Worm (Caenorhabditis elegans): ENCODE measurements around the gene F09E5.12.
A peak's percentile ranks its signal among the peaks of the same experiment; 100 is the strongest.

Gene F09E5.12

DNA sequence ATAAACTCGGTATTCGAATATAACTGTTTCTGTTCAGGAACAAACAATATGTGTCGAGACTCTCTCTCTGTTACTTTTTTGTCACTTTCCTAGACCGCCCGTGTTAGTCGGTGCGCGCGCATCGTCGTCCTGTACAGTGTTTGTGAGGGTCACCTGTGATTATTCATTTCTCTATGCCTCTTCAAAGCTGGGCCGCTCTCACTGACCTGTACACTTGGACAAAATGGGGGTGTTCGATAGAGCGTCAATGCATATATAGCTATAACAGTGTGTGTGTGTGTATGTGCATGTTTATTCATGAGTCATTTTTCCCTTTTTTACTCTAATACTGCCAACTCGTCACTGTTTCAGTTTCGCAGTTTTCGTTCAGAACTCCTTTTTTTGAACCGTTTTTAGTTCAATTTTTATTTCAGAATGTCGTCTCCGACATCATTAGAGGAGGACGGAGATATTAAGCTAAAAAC is 9.1 kb upstream of the F09E5.12 start, which contains the start of gene pkc-3 (continued):
- no peak for TF ChIP-seq unc-62 (GFP tag; optimal IDR thresholded peaks at IDR 0.05)
- peak; percentile 75 for TF ChIP-seq lin-15B (tag; optimal IDR thresholded peaks at IDR 0.05)
- TF ChIP-seq nfya-1 (tag; optimal IDR thresholded peaks at IDR 0.05; ENCODE audit: insufficient read depth), result peak; percentile 53
- TF ChIP-seq R02D3.7 (tag; optimal IDR thresholded peaks at IDR 0.05), result peak; percentile 7
- peak; percentile 18 for TF ChIP-seq snpc-4 (tag; optimal IDR thresholded peaks at IDR 0.05)
- no peak for TF ChIP-seq unc-39 (tag; optimal IDR thresholded peaks at IDR 0.05)
- TF ChIP-seq elt-1 (tag; optimal IDR thresholded peaks at IDR 0.05), result no peak
- no peak for TF ChIP-seq ceh-9 (tag; optimal IDR thresholded peaks at IDR 0.05)
- peak; percentile 89 for TF ChIP-seq nhr-23 (tag; optimal IDR thresholded peaks at IDR 0.05)

DNA sequence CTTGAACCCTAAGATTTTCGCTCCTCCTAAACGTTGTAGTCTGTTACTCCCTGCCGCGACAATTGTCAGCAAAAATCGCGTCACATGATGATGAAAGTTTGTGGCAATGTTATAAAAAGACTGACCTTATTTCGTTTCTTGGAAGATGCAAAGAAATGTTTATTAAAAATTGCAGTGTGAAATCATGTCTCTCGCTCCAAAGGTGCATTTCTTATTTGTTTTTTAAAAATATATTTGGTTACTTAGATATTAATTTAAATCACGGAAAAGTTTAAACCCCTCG is 7.6 kb upstream of the F09E5.12 start:
- TF ChIP-seq nhr-25 (tag; optimal IDR thresholded peaks at IDR 0.05), result peak; percentile 68
- peak; percentile 9 for TF ChIP-seq nhr-23 (tag; optimal IDR thresholded peaks at IDR 0.05)
- TF ChIP-seq nhr-43 (tag; optimal IDR thresholded peaks at IDR 0.05; ENCODE audit: poor library complexity, severe bottlenecking), result peak; percentile 5
- TF ChIP-seq elt-2 (tag; optimal IDR thresholded peaks at IDR 0.05), result no peak
- TF ChIP-seq skn-1 (tag; optimal IDR thresholded peaks at IDR 0.05), result peak; percentile 82
- no peak for TF ChIP-seq ztf-11 (tag; optimal IDR thresholded peaks at IDR 0.05)

DNA sequence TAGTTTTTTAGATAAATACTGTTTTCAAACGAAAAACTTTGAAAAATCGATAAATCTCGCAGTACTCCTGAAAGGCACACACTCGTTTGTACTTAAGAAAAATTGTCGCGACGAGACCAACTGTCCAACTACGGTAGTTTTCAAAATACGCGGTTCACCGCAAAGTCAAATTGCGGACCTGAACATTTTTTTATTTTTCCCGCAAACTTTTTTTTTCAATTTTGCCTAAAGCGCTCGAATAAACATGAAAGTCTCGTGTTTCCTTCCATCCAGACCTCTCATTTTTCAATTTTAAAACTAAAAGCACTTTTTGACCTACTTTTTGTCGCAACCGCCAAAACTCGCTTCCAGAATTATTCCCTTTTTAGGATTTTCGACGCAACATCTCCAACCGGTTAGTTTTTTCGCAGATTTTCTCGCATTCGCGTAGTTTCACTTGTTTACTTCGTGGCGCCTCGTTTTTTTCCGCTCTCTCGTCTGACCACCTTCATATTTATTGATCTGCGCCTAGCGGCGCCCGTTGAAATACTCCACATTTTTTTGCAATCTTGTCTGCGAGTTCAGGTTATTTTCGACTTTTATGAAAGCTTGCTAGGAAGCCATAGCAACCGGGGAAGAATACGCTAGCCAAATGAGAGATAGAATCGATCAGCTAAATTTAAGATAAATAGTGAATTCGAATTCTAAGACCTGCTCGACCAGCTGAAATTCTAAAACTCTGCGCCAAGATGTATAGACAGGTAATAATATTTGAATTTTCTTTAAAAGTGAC is 7.1 kb upstream of the F09E5.12 start, which contains the start of gene prdx-2:
Gene prdx-2, plus strand, starts transcription at position 729 of the 772 bp plus-strand sequence.
- no peak for TF ChIP-seq nhr-25 (tag; optimal IDR thresholded peaks at IDR 0.05)
- TF ChIP-seq ceh-82 (tag; optimal IDR thresholded peaks at IDR 0.05), result no peak
- TF ChIP-seq ceh-28 (tag; optimal IDR thresholded peaks at IDR 0.05), result no peak
- no peak for TF ChIP-seq egl-5 (tag; optimal IDR thresholded peaks at IDR 0.05)
- no peak for TF ChIP-seq fos-1 (tag; optimal IDR thresholded peaks at IDR 0.05)
- TF ChIP-seq elt-2 (tag; optimal IDR thresholded peaks at IDR 0.05), result no peak
- TF ChIP-seq snpc-4 (tag; optimal IDR thresholded peaks at IDR 0.05), result peak; percentile 15
- TF ChIP-seq sea-2 (GFP tag; optimal IDR thresholded peaks at IDR 0.05), result no peak
- peak; percentile 63 for TF ChIP-seq pha-4 (tag; optimal IDR thresholded peaks at IDR 0.05)
- no peak for TF ChIP-seq ceh-9 (tag; optimal IDR thresholded peaks at IDR 0.05)

DNA sequence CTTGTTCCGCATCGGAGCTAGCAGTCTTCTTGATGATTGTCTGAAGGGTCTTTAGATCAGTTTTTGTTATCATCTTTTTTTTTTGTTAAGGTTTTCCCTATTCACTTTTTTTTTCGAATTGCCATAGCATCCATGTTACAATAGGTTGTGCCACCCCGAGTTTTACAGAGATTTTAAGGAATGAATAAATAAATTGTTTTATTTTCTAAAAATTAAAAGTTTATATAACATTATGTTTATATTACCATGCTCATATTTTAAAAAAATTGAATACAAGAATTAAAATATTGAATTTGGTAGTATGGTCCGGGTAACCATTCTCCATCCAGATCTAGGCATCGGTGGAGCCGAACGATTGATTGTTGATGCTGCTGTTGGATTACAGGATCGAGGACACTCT is 4.4 kb upstream of the F09E5.12 start, which contains the start of gene algn-2:
Gene algn-2, plus strand, starts transcription at position 301 of the 400 bp plus-strand sequence.
- TF ChIP-seq ama-1 (optimal IDR thresholded peaks at IDR 0.05), result no peak
- TF ChIP-seq aly-2 (tag; optimal IDR thresholded peaks at IDR 0.05), result no peak
- TF ChIP-seq nhr-11 (tag; optimal IDR thresholded peaks at IDR 0.05), result no peak
- no peak for TF ChIP-seq tbx-2 (tag; optimal IDR thresholded peaks at IDR 0.05)
- no peak for TF ChIP-seq ZK546.5 (tag; optimal IDR thresholded peaks at IDR 0.05)
- TF ChIP-seq pha-4 (tag; optimal IDR thresholded peaks at IDR 0.05), result no peak
- TF ChIP-seq eor-1 (tag; optimal IDR thresholded peaks at IDR 0.05), result no peak
- no peak for TF ChIP-seq nhr-237 (tag; optimal IDR thresholded peaks at IDR 0.05)
- peak; percentile 16 for TF ChIP-seq elt-2 (tag; optimal IDR thresholded peaks at IDR 0.05)

DNA sequence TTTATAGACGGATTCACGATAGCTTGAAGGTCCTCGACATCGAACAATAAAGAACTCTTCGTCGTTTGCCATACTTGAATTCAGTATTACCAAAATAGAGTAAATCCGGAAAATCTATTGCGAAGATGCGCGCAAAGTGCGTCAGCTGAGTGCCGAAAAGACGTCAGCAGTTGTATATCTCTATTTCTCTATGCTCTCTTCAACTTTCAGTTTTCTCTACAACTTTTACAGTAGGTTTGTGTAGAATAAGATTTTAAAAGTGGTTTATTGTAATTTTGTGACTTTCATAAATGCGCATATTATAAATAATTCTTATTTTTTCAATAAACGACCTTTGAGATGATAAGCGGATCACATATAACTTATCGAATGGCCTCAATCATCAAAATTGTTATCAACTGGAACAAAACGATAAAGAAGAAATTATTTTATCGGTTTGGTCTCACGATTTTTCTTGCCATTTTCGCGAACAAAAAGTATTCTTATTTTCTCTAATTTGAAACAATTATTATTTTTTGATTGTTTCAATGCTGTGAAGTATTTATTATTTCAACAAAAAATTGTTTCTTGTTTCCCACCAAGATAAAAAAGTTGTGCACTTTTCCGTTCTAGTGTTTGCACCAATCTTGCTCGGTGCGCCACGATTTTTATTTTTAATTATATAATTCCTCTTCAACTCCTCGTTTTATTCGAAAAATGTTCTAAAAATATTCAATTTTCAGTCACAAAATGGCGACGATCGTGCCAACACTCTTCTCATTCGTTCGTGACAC is 2.9 kb upstream of the F09E5.12 start, which contains the start of the genes agt-2 and F09E5.3:
Gene agt-2, minus strand, starts transcription at position 553 of the 773 bp plus-strand sequence.
Gene F09E5.3, plus strand, starts transcription at position 723 of the 773 bp plus-strand sequence.
- TF ChIP-seq unc-62 (GFP tag; optimal IDR thresholded peaks at IDR 0.05) (peak; percentile 13), fkh-2 (tag; optimal IDR thresholded peaks at IDR 0.05) (no peak), snpc-4 (tag; optimal IDR thresholded peaks at IDR 0.05) (peak; percentile 88), ztf-11 (tag; optimal IDR thresholded peaks at IDR 0.05) (no peak), nhr-77 (tag; optimal IDR thresholded peaks at IDR 0.05) (peak; percentile 4), ama-1 (optimal IDR thresholded peaks at IDR 0.05) (peak; percentile 77), egl-27 (tag; optimal IDR thresholded peaks at IDR 0.05) (no peak), egl-5 (tag; optimal IDR thresholded peaks at IDR 0.05) (peak; percentile 23), sea-2 (GFP tag; optimal IDR thresholded peaks at IDR 0.05) (no peak), pha-4 (tag; optimal IDR thresholded peaks at IDR 0.05) (peak; percentile 97), jun-1 (tag; optimal IDR thresholded peaks at IDR 0.05) (peak; percentile 71), lin-15B (tag; optimal IDR thresholded peaks at IDR 0.05) (peak; percentile 88), nhr-25 (tag; optimal IDR thresholded peaks at IDR 0.05) (peak; percentile 95), mdl-1 (tag; optimal IDR thresholded peaks at IDR 0.05) (no peak), ceh-16 (tag; optimal IDR thresholded peaks at IDR 0.05) (no peak), eor-1 (tag; optimal IDR thresholded peaks at IDR 0.05) (no peak), aly-2 (tag; optimal IDR thresholded peaks at IDR 0.05) (no peak), lsy-12 (tag; optimal IDR thresholded peaks at IDR 0.05) (peak; percentile 84), mml-1 (tag; optimal IDR thresholded peaks at IDR 0.05) (no peak), elt-1 (tag; optimal IDR thresholded peaks at IDR 0.05) (peak; percentile 42), elt-2 (tag; optimal IDR thresholded peaks at IDR 0.05) (peak; percentile 92), ztf-4 (tag; optimal IDR thresholded peaks at IDR 0.05) (peak; percentile 77), hmg-11 (tag; optimal IDR thresholded peaks at IDR 0.05) (peak; percentile 84), zag-1 (tag; optimal IDR thresholded peaks at IDR 0.05) (peak; percentile 31), nhr-11 (tag; optimal IDR thresholded peaks at IDR 0.05) (peak; percentile 81), nfya-1 (tag; optimal IDR thresholded peaks at IDR 0.05; ENCODE audit: insufficient read depth) (peak; percentile 88), ceh-82 (tag; optimal IDR thresholded peaks at IDR 0.05) (peak; percentile 36), lin-39 (tag; optimal IDR thresholded peaks at IDR 0.05) (peak; percentile 59), nhr-237 (tag; optimal IDR thresholded peaks at IDR 0.05) (no peak), pqm-1 (tag; optimal IDR thresholded peaks at IDR 0.05) (peak; percentile 71)
